Worm (Caenorhabditis elegans) whole organism, L4 larva: ENCODE results near the gene srab-18.

Experiments
- F26F4.8 ChIP-seq: fragments of 200-800 bp; sonication (Bioruptor generic); conservative IDR thresholded peaks from 2 replicates; pipeline ENCODE4 v1.3.6; 2022; ENCODE audit warnings: missing genetic modification characterization, missing compliant biosample characterization
- F37D6.2 ChIP-seq: sonication (generic microtip); optimal IDR thresholded peaks from 2 replicates; lab custom pipeline; 2016; ENCODE audit warnings: mild to moderate bottlenecking, missing genetic modification characterization, missing compliant biosample characterization
- R02D3.7 ChIP-seq: fragments of 150-350 bp; sonication (generic microtip); optimal IDR thresholded peaks from 3 replicates; lab custom pipeline; 2014; ENCODE audit warnings: missing biosample characterization, missing genetic modification characterization
- T20F7.1 ChIP-seq: fragments of 200-800 bp; sonication (Bioruptor generic); optimal IDR thresholded peaks from 2 replicates; lab custom pipeline; 2018; ENCODE audit warnings: mild to moderate bottlenecking, missing genetic modification characterization, missing compliant biosample characterization
- Y75B8A.6 ChIP-seq: fragments of 200-800 bp; sonication (Bioruptor generic); IDR thresholded peaks from 2 replicates; pipeline ENCODE4 v1.3.6; 2022; ENCODE audit warnings: missing genetic modification reagents, missing genetic modification characterization, missing compliant biosample characterization
- aha-1 ChIP-seq: fragments of 150-350 bp; peaks from one replicate; lab custom pipeline; 2014; ENCODE audit warnings: missing biosample characterization, missing genetic modification characterization
- arid-1 ChIP-seq: fragments of 200-800 bp; sonication (Bioruptor generic); conservative IDR thresholded peaks from 2 replicates; pipeline ENCODE4 v1.3.6; 2022; ENCODE audit warnings: missing genetic modification reagents, missing genetic modification characterization, missing compliant biosample characterization
- attf-4 ChIP-seq: sonication (generic microtip); optimal IDR thresholded peaks from 3 replicates; lab custom pipeline; 2017; ENCODE audit warnings: missing biosample characterization, missing genetic modification characterization
- ceh-20 ChIP-seq: fragments of 200-800 bp; sonication (Bioruptor generic); IDR thresholded peaks from 2 replicates; pipeline ENCODE4 v1.3.6; 2022; ENCODE audit warnings: missing genetic modification reagents, missing genetic modification characterization, missing compliant biosample characterization
- ceh-44 ChIP-seq: fragments of 200-800 bp; sonication (Bioruptor generic); IDR thresholded peaks from 2 replicates; pipeline ENCODE4 v1.3.6; 2022; ENCODE audit warnings: missing genetic modification reagents, missing genetic modification characterization, missing compliant biosample characterization
- ceh-62 ChIP-seq: sonication (generic microtip); optimal IDR thresholded peaks from 2 replicates; lab custom pipeline; 2017; ENCODE audit warnings: missing biosample characterization, missing genetic modification characterization
- cey-2 ChIP-seq: sonication (generic microtip); optimal IDR thresholded peaks from 3 replicates; lab custom pipeline; 2017; ENCODE audit warnings: missing genetic modification characterization, mild to moderate bottlenecking, missing compliant biosample characterization, antibody characterized with exemption, borderline replicate concordance; ENCODE audit not compliant: insufficient read depth
- ctbp-1 ChIP-seq: fragments of 200-800 bp; sonication (Bioruptor generic); IDR thresholded peaks from 2 replicates; pipeline ENCODE4 v1.3.6; 2022; ENCODE audit warnings: missing genetic modification reagents, missing genetic modification characterization, missing compliant biosample characterization
- daf-19 ChIP-seq: fragments of 200-800 bp; sonication (Bioruptor generic); conservative IDR thresholded peaks from 2 replicates; pipeline ENCODE4 v1.3.6; 2022; ENCODE audit warnings: missing genetic modification characterization, missing compliant biosample characterization
- daf-8 ChIP-seq: fragments of 200-800 bp; sonication (Bioruptor generic); IDR thresholded peaks from 2 replicates; pipeline ENCODE4 v1.3.6; 2022; ENCODE audit warnings: missing genetic modification characterization, missing compliant biosample characterization
- dmd-6 ChIP-seq: fragments of 200-800 bp; sonication (Bioruptor generic); IDR thresholded peaks from 2 replicates; pipeline ENCODE4 v1.3.6; 2022; ENCODE audit warnings: missing genetic modification reagents, missing genetic modification characterization, missing compliant biosample characterization
- dmd-8 ChIP-seq: fragments of 200-800 bp; sonication (Bioruptor generic); IDR thresholded peaks from 2 replicates; pipeline ENCODE4 v1.3.6; 2022; ENCODE audit warnings: missing genetic modification characterization, missing compliant biosample characterization
- dmd-9 ChIP-seq: fragments of 200-800 bp; sonication (Bioruptor generic); IDR thresholded peaks from 2 replicates; pipeline ENCODE4 v1.3.6; 2022; ENCODE audit warnings: missing genetic modification reagents, missing genetic modification characterization, missing compliant biosample characterization
- dpl-1 ChIP-seq: fragments of 150-350 bp; optimal IDR thresholded peaks from 2 replicates; lab custom pipeline; 2014; ENCODE audit warnings: missing biosample characterization, missing genetic modification reagents, missing genetic modification characterization
- dve-1 ChIP-seq: sonication (generic microtip); optimal IDR thresholded peaks from 2 replicates; lab custom pipeline; 2017; ENCODE audit warnings: antibody characterized with exemption, mild to moderate bottlenecking, missing genetic modification characterization, missing compliant biosample characterization; ENCODE audit not compliant: insufficient read depth
- egl-43 ChIP-seq: fragments of 200-800 bp; sonication (Bioruptor generic); IDR thresholded peaks from 2 replicates; pipeline ENCODE4 v1.3.6; 2022; ENCODE audit warnings: missing genetic modification reagents, missing genetic modification characterization, missing compliant biosample characterization
- fkh-10 ChIP-seq: fragments of 150-350 bp; optimal IDR thresholded peaks from 2 replicates; lab custom pipeline; 2014; ENCODE audit warnings: missing biosample characterization, missing genetic modification reagents, missing genetic modification characterization
- gei-8 ChIP-seq: fragments of 200-800 bp; sonication (Bioruptor generic); optimal IDR thresholded peaks from 2 replicates; lab custom pipeline; 2018; ENCODE audit warnings: mild to moderate bottlenecking, missing genetic modification characterization, missing compliant biosample characterization
- hif-1 ChIP-seq, 2 experiments: sonication (generic microtip); optimal IDR thresholded peaks; 2 replicates each; lab custom pipeline; 2016 to 2017; ENCODE audit warnings: missing compliant biosample characterization in 2 of 2, missing genetic modification characterization in 2 of 2, missing genetic modification reagents in 2 of 2, missing genotype in 2 of 2, mild to moderate bottlenecking in 1 of 2
- hlh-11 ChIP-seq: fragments of 200-800 bp; sonication (Bioruptor generic); optimal IDR thresholded peaks from 2 replicates; lab custom pipeline; 2018; ENCODE audit warnings: mild to moderate bottlenecking, missing genetic modification characterization, missing compliant biosample characterization
- hmg-1.1 ChIP-seq: fragments of 200-800 bp; sonication (Bioruptor generic); IDR thresholded peaks from 2 replicates; pipeline ENCODE4 v1.3.6; 2022; ENCODE audit warnings: missing genetic modification reagents, missing genetic modification characterization, missing compliant biosample characterization
- lin-38 ChIP-seq: fragments of 200-800 bp; sonication (Bioruptor generic); IDR thresholded peaks from 2 replicates; pipeline ENCODE4 v1.3.6; 2022; ENCODE audit warnings: missing genetic modification reagents, missing genetic modification characterization, missing compliant biosample characterization
- lin-39 ChIP-seq: fragments of 150-350 bp; optimal IDR thresholded peaks from 2 replicates; lab custom pipeline; 2014; ENCODE audit warnings: missing biosample characterization, missing genetic modification reagents, missing genetic modification characterization
- madf-9 ChIP-seq: fragments of 200-800 bp; sonication (Bioruptor generic); conservative IDR thresholded peaks from 2 replicates; pipeline ENCODE4 v1.3.6; 2022; ENCODE audit warnings: missing genetic modification reagents, missing genetic modification characterization, missing compliant biosample characterization
- mdl-1 ChIP-seq, 2 experiments: fragments of 150-350 bp in 1 of 2; sonication (generic microtip) in 1 of 2; optimal IDR thresholded peaks; 2 replicates each; lab custom pipeline; 2014 to 2017; ENCODE audit warnings: missing biosample characterization in 2 of 2, missing genetic modification characterization in 2 of 2
- mxl-2 ChIP-seq: fragments of 200-800 bp; sonication (Bioruptor generic); conservative IDR thresholded peaks from 2 replicates; pipeline ENCODE4 v1.3.6; 2022; ENCODE audit warnings: missing genetic modification reagents, missing genetic modification characterization, missing compliant biosample characterization
- nhr-10 ChIP-seq: fragments of 150-350 bp; optimal IDR thresholded peaks from 2 replicates; lab custom pipeline; 2014; ENCODE audit warnings: missing biosample characterization, missing genetic modification characterization
- nhr-102 ChIP-seq: sonication (generic microtip); optimal IDR thresholded peaks from 2 replicates; lab custom pipeline; 2016; ENCODE audit warnings: mild to moderate bottlenecking, missing genetic modification characterization, moderate library complexity, missing compliant biosample characterization
- nhr-111 ChIP-seq: fragments of 200-800 bp; sonication (Bioruptor generic); optimal IDR thresholded peaks from 2 replicates; lab custom pipeline; 2018; ENCODE audit warnings: mild to moderate bottlenecking, missing genetic modification characterization, missing compliant biosample characterization
- nhr-25 ChIP-seq: sonication (generic microtip); optimal IDR thresholded peaks from 2 replicates; lab custom pipeline; 2017; ENCODE audit warnings: missing genetic modification characterization, mild to moderate bottlenecking, missing compliant biosample characterization, antibody characterized with exemption, moderate library complexity, borderline replicate concordance; ENCODE audit not compliant: insufficient read depth
- nhr-28 ChIP-seq: fragments of 150-350 bp; optimal IDR thresholded peaks from 2 replicates; lab custom pipeline; 2014; ENCODE audit warnings: missing biosample characterization, missing genetic modification characterization
- nhr-42 ChIP-seq: fragments of 200-800 bp; sonication (Bioruptor generic); IDR thresholded peaks from 2 replicates; pipeline ENCODE4 v1.3.6; 2022; ENCODE audit warnings: missing genetic modification characterization, missing compliant biosample characterization
- nhr-6 ChIP-seq: fragments of 150-350 bp; optimal IDR thresholded peaks from 2 replicates; lab custom pipeline; 2014; ENCODE audit warnings: missing biosample characterization, missing genetic modification characterization
- nhr-76 ChIP-seq: fragments of 150-350 bp; optimal IDR thresholded peaks from 2 replicates; lab custom pipeline; 2014; ENCODE audit warnings: missing biosample characterization, missing genetic modification characterization
- nhr-77 ChIP-seq: fragments of 150-350 bp; optimal IDR thresholded peaks from 2 replicates; lab custom pipeline; 2014; ENCODE audit warnings: missing biosample characterization, missing genetic modification characterization
- php-3 ChIP-seq: fragments of 200-800 bp; sonication (Bioruptor generic); IDR thresholded peaks from 2 replicates; pipeline ENCODE4 v1.3.6; 2022; ENCODE audit warnings: missing genetic modification reagents, missing genetic modification characterization, missing compliant biosample characterization
- pqm-1 ChIP-seq: sonication (generic microtip); optimal IDR thresholded peaks from 2 replicates; lab custom pipeline; 2017; ENCODE audit warnings: missing biosample characterization, missing genetic modification characterization
- sdz-12 ChIP-seq: fragments of 200-800 bp; sonication (Bioruptor generic); optimal IDR thresholded peaks from 2 replicates; lab custom pipeline; 2018; ENCODE audit warnings: mild to moderate bottlenecking, missing genetic modification characterization, missing compliant biosample characterization
- skn-1 ChIP-seq: fragments of 150-350 bp; optimal IDR thresholded peaks from 2 replicates; lab custom pipeline; 2014; ENCODE audit warnings: missing biosample characterization, missing genetic modification characterization
- snpc-1.2 ChIP-seq: fragments of 200-800 bp; sonication (Bioruptor generic); IDR thresholded peaks from 2 replicates; pipeline ENCODE4 v1.3.6; 2022; ENCODE audit warnings: missing genetic modification reagents, missing genetic modification characterization, missing compliant biosample characterization
- spr-1 ChIP-seq: sonication (generic microtip); optimal IDR thresholded peaks from 2 replicates; lab custom pipeline; 2016; ENCODE audit warnings: mild to moderate bottlenecking, missing genetic modification characterization, missing compliant biosample characterization
- spr-3 ChIP-seq: fragments of 200-800 bp; sonication (Bioruptor generic); optimal IDR thresholded peaks from 2 replicates; lab custom pipeline; 2018; ENCODE audit warnings: mild to moderate bottlenecking, missing genetic modification characterization, missing compliant biosample characterization
- tag-97 ChIP-seq: fragments of 200-800 bp; sonication (Bioruptor generic); IDR thresholded peaks from 2 replicates; pipeline ENCODE4 v1.3.6; 2022; ENCODE audit warnings: missing genetic modification characterization, missing compliant biosample characterization
- vab-7 ChIP-seq: fragments of 200-800 bp; sonication (Bioruptor generic); IDR thresholded peaks from 2 replicates; pipeline ENCODE4 v1.3.6; 2022; ENCODE audit warnings: missing genetic modification reagents, missing genetic modification characterization, missing compliant biosample characterization
- zag-1 ChIP-seq: fragments of 150-350 bp; optimal IDR thresholded peaks from 2 replicates; lab custom pipeline; 2014; ENCODE audit warnings: missing biosample characterization, missing genetic modification characterization
- zfp-2 ChIP-seq: sonication (generic microtip); optimal IDR thresholded peaks from 2 replicates; lab custom pipeline; 2016; ENCODE audit warnings: mild to moderate bottlenecking, missing genetic modification characterization, missing compliant biosample characterization
- ztf-11 ChIP-seq: fragments of 150-350 bp; optimal IDR thresholded peaks from 2 replicates; lab custom pipeline; 2014; ENCODE audit warnings: missing biosample characterization, missing genetic modification characterization

srab-18 gene

DNA sequence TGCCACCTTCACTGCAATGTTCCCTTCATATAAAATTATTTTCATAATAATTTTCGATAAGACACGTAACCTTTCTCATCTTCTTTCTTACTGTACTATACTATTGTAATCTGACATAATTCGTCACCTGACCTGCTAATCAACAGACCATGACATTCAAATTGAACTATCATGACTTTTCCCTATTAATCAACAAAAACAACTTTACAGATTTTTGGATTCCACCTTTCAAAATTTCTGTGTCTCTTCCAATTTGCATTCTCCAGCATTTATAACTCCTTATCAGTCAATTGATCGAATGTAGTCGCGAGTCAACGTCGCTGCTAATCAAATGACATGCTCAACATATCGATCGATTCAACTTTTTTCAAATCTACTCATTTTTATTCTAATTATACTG lies 18.4 kb upstream of the srab-18 start, which contains the start of gene fshr-1:
Gene fshr-1 (plus strand): TSS at position 209 of the 400 bp plus-strand sequence.
- TF ChIP-seq mdl-1 (tag; optimal IDR thresholded peaks at IDR 0.05; lab: Kevin White, UChicago): no peak
- TF ChIP-seq nhr-111 (GFP tag; lab: Kevin White, UChicago): no peak
- TF ChIP-seq F26F4.8 (GFP tag; lab: Robert Waterston, UW): no peak
- TF ChIP-seq attf-4 (tag; lab: Kevin White, UChicago): no peak
- no peak for TF ChIP-seq Y75B8A.6 (GFP tag; lab: Robert Waterston, UW)
- peak; percentile 67 for TF ChIP-seq hlh-11 (tag; lab: Kevin White, UChicago)
- TF ChIP-seq nhr-76: no peak
- no peak for TF ChIP-seq ceh-44 (GFP tag; lab: Robert Waterston, UW)
- TF ChIP-seq dpl-1 (GFP tag; lab: Kevin White, UChicago): no peak
- peak in 1 of 2 experiments; percentile 30 for TF ChIP-seq hif-1 (tag; optimal IDR thresholded peaks at IDR 0.05; lab: Kevin White, UChicago)
- no peak for TF ChIP-seq tag-97 (GFP tag; lab: Robert Waterston, UW)
- TF ChIP-seq spr-1 (tag; lab: Kevin White, UChicago): no peak
- peak; percentile 53 for TF ChIP-seq nhr-28 (tag; lab: Kevin White, UChicago)
- peak; percentile 27 for TF ChIP-seq aha-1 (tag; lab: Kevin White, UChicago)
- TF ChIP-seq nhr-6: no peak
- TF ChIP-seq gei-8 (GFP tag; lab: Kevin White, UChicago): no peak
- TF ChIP-seq ctbp-1 (GFP tag; lab: Robert Waterston, UW): no peak
- TF ChIP-seq nhr-102 (tag; lab: Kevin White, UChicago): no peak
- no peak for TF ChIP-seq zag-1 (tag; lab: Kevin White, UChicago)
- no peak for TF ChIP-seq ceh-20 (GFP tag; lab: Robert Waterston, UW)
- no peak for TF ChIP-seq vab-7 (GFP tag; lab: Robert Waterston, UW)
- TF ChIP-seq R02D3.7: no peak
- no peak for TF ChIP-seq ztf-11 (tag; lab: Kevin White, UChicago)
- TF ChIP-seq dve-1 (tag; lab: Kevin White, UChicago): peak; percentile 76
- TF ChIP-seq nhr-25 (tag; lab: Kevin White, UChicago): no peak
- no peak for TF ChIP-seq nhr-42 (GFP tag; lab: Robert Waterston, UW)
- no peak for TF ChIP-seq daf-8 (GFP tag; lab: Robert Waterston, UW)
- TF ChIP-seq fkh-10 (GFP tag; lab: Kevin White, UChicago): no peak
- TF ChIP-seq pqm-1 (tag; lab: Kevin White, UChicago): peak; percentile 35
- TF ChIP-seq sdz-12 (GFP tag; lab: Kevin White, UChicago): no peak
- peak; percentile 21 for TF ChIP-seq nhr-77 (tag; lab: Kevin White, UChicago)
- TF ChIP-seq lin-38 (GFP tag; lab: Robert Waterston, UW): no peak
- TF ChIP-seq madf-9 (GFP tag; lab: Robert Waterston, UW): no peak
- TF ChIP-seq cey-2: no peak
- TF ChIP-seq zfp-2: no peak
- TF ChIP-seq egl-43 (GFP tag; lab: Robert Waterston, UW): no peak
- TF ChIP-seq hmg-1.1 (GFP tag; lab: Robert Waterston, UW): no peak
- no peak for TF ChIP-seq lin-39 (tag; lab: Kevin White, UChicago)
- no peak for TF ChIP-seq arid-1 (GFP tag; lab: Robert Waterston, UW)
- TF ChIP-seq skn-1 (tag; lab: Kevin White, UChicago): no peak
- no peak for TF ChIP-seq snpc-1.2
- no peak for TF ChIP-seq nhr-10 (tag; lab: Kevin White, UChicago)
- no peak for TF ChIP-seq spr-3
- TF ChIP-seq dmd-8: no peak
- TF ChIP-seq dmd-6 (GFP tag; lab: Robert Waterston, UW): peak; percentile 27
- no peak for TF ChIP-seq mxl-2 (GFP tag; lab: Robert Waterston, UW)
- no peak for TF ChIP-seq T20F7.1 (GFP tag; lab: Kevin White, UChicago)
- TF ChIP-seq php-3 (GFP tag; lab: Robert Waterston, UW): 0 out of 2 replicates have a peak, but pooled peaks have one; percentile 37
- no peak for TF ChIP-seq F37D6.2 (tag; lab: Kevin White, UChicago)
- TF ChIP-seq daf-19 (GFP tag; lab: Robert Waterston, UW): no peak
- no peak for TF ChIP-seq dmd-9 (GFP tag; lab: Robert Waterston, UW)
- TF ChIP-seq ceh-62: no peak
